Worm (Caenorhabditis elegans): Measurements from ENCODE around the gene srz-10.
A peak's percentile ranks its signal among the peaks of the same experiment; 100 is the strongest.

Gene srz-10

DNA sequence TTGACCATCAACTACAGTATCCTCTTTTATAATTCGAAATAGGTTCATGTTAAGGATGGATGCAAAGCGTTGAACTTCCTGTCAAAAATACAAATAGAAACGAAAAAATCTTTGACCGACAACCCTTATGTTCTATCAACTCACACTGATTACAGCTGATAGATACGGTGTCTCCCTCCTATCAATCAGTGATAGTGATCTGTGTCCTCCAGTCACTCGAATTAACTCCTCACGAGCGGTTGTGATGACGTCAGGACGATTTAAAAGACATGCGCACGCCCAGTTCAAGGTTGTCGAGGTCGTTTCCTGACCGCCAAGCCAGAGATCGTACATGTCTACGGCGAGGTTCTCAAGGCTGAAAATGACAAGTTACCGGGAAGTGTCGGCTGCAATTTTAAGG is 22.9 kb downstream of the srz-10 start:
- TF ChIP-seq nhr-80 (tag; optimal IDR thresholded peaks at IDR 0.05) (peak; percentile 59), atf-7 (tag; optimal IDR thresholded peaks at IDR 0.05) (peak; percentile 89), die-1 (tag; optimal IDR thresholded peaks at IDR 0.05) (no peak), madf-3 (GFP tag; IDR thresholded peaks at IDR 0.05) (0 out of 2 replicates have a peak, but pooled peaks have one; percentile 7), Y67H2A.10 (GFP tag; conservative IDR thresholded peaks at IDR 0.05) (no peak)

DNA sequence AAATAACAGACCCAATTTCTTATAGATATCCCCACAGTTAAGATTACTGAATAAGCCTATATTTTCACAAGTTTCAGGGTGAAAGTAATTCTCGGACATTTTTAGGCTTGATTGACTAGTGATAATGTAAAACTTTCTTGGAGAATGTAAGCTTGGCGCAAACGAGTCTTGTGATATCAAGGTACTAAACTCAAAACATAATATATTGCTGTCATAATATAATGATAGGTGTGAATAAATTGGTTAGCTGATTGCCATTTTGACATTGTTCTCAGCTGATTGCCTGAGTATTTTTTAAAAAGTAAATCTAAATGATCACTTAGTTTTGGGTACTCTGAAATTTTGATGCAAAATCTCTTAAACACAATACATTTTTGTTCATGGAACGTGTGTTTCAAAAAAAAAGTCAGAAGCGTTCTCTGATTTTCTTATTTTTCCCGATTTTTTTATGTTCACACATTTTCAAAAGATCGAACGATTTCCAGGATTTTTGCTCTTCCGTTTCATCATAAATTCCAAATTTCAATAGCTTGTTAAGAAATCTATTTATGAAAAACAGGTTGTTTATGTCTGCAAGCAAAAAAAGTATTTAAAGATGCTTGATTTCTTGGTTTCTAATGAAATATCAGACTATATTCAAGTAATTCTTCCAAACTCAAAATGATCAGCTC is 27.5 kb downstream of the srz-10 start, which contains the start of the genes srw-19 and srx-51:
Gene srw-19, minus strand, starts transcription at position 101 of the 671 bp plus-strand sequence.
Gene srx-51, plus strand, starts transcription at position 621 of the 671 bp plus-strand sequence.
- no peak for TF ChIP-seq atf-7 (tag; optimal IDR thresholded peaks at IDR 0.05)
- TF ChIP-seq lsy-27 (tag; optimal IDR thresholded peaks at IDR 0.05; ENCODE audit: borderline replicate concordance, insufficient read depth): no peak
- TF ChIP-seq K12H6.12 (tag; optimal IDR thresholded peaks at IDR 0.05): no peak
- TF ChIP-seq aptf-3 (GFP tag; IDR thresholded peaks at IDR 0.05): no peak
- no peak for TF ChIP-seq sea-2 (GFP tag; IDR thresholded peaks at IDR 0.05)
- TF ChIP-seq sptf-2 (GFP tag; optimal IDR thresholded peaks at IDR 0.05): no peak
- TF ChIP-seq ztf-18 (tag; optimal IDR thresholded peaks at IDR 0.05): no peak
- no peak for TF ChIP-seq efl-1 (GFP tag; optimal IDR thresholded peaks at IDR 0.05)
- TF ChIP-seq dox-1 (GFP tag; IDR thresholded peaks at IDR 0.05): no peak
- TF ChIP-seq Y79H2A.3 (GFP tag; conservative IDR thresholded peaks at IDR 0.05): no peak
- no peak for TF ChIP-seq ama-1 (optimal IDR thresholded peaks at IDR 0.05)
- no peak for TF ChIP-seq ama-1 (GFP tag; optimal IDR thresholded peaks at IDR 0.05)
- no peak for TF ChIP-seq madf-6 (GFP tag; IDR thresholded peaks at IDR 0.05)
- no peak for TF ChIP-seq hsf-1 (GFP tag; IDR thresholded peaks at IDR 0.05)
- no peak for TF ChIP-seq chd-7 (tag; optimal IDR thresholded peaks at IDR 0.05)
- TF ChIP-seq nfya-2 (GFP tag; IDR thresholded peaks at IDR 0.05): no peak

DNA sequence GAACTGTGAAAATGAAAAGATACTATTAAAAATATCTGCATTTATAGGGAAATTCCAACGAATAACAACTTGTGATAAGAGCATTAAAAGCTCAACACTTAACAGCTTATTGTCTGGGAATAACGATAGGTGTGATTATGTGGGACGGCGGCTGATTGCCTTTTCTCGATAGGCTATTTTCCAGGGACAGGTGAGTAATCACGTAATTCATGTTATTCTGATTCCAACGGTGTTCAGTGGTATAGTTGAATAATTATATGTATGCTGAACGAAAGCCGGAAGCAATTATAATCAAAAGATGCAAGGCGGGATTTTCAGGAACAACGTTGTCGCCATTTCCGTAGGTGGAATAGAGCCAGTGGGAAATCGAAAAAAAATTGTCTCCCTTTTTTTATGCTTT is 32.0 kb downstream of the srz-10 start, which contains the start of gene srw-17:
Gene srw-17, minus strand, starts transcription at position 101 of the 400 bp plus-strand sequence.
- TF ChIP-seq rec-8 (tag; optimal IDR thresholded peaks at IDR 0.05) (no peak), nfya-2 (GFP tag; IDR thresholded peaks at IDR 0.05) (no peak), xnd-1 (tag; optimal IDR thresholded peaks at IDR 0.05) (no peak), ceh-40 (GFP tag; IDR thresholded peaks at IDR 0.05) (no peak), nfyb-1 (GFP tag; IDR thresholded peaks at IDR 0.05) (no peak), aptf-2 (GFP tag; conservative IDR thresholded peaks at IDR 0.05) (no peak), lsl-1 (GFP tag; optimal IDR thresholded peaks at IDR 0.05) (no peak), chd-7 (tag; optimal IDR thresholded peaks at IDR 0.05) (no peak), nhr-90 (tag; optimal IDR thresholded peaks at IDR 0.05) (no peak), F55B11.4 (tag; optimal IDR thresholded peaks at IDR 0.05; ENCODE audit: borderline replicate concordance, insufficient read depth) (no peak), mcd-1 (GFP tag; IDR thresholded peaks at IDR 0.05) (no peak), F39B2.1 (GFP tag; IDR thresholded peaks at IDR 0.05) (no peak)

DNA sequence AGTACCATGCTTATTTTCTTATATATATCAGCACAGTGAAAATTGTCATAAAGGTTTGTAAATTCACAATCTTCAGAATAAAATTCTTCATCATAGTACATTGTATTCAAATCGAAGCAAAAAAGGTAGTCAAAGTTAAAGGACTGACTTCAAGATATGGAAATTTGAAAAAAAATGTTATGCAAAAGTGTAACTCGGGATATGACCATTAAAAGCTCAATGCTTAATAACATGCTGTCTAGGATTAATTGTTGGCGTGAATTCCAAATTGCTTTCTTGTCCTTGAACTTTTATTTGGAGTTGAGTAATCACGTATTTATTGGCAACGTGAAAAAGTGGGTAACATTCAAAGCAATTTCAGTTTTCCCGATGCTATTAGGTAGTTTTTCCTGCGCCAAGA is 34.1 kb downstream of the srz-10 start, which contains the start of gene srw-16:
Gene srw-16, minus strand, starts transcription at position 101 of the 400 bp plus-strand sequence.
- TF ChIP-seq C17E4.6 (GFP tag; IDR thresholded peaks at IDR 0.05) (no peak), him-1 (tag; optimal IDR thresholded peaks at IDR 0.05) (no peak), F22D6.2 (tag; optimal IDR thresholded peaks at IDR 0.05) (no peak), athp-1 (tag; optimal IDR thresholded peaks at IDR 0.05) (no peak), snpc-1.3 (tag; optimal IDR thresholded peaks at IDR 0.05; ENCODE audit: insufficient read depth) (no peak), madf-8 (GFP tag; conservative IDR thresholded peaks at IDR 0.05) (no peak), cebp-2 (GFP tag; IDR thresholded peaks at IDR 0.05) (no peak)
